Fruit fly (Drosophila melanogaster): ENCODE results near the gene CG4080.

The CG4080 gene

DNA sequence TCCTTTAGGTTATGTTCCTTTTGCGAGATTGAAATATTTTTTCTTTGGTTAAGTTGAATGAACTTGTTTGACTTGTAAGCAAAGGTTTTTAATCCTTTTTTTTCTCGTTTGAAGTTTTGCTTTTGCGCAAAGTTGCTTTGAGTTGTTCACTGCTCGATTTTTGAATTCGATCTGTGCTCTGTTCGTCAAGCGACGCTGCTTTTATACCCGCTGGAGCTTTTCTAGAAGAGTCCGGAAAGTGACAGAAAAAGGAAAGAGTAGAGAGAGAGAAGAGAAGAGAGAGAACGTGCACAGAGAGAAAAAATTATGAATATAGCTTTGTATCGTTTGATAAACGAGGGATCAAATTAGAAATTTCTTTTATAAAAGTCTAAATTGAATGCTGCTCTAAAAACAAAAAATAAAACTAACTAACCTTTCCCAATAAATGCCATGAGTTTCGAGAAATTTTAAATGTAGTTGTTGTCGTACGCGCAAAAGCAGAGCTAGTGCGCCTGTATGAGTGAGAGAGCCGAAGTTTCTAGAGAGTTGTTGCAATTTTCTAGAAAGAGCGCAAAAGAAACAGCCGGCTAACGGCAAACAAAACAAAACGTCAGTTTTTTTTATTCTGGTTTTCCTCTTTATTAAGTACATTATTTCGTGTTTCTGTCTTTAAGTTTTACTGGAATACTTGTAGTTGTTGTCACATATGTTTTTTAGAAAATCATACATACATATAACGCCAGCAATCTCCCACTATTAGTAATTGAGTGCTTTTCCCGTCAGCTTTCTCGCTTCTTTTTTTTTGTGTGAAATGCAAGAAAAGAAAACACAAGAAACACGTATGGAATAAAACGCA lies 21.6 kb downstream of the CG4080 start, which contains the start of gene Hsp26 (continued):
- no peak for TF ChIP-seq Kr (GFP tag; optimal IDR thresholded peaks at IDR 0.05)
- TF ChIP-seq mirr (GFP tag; optimal IDR thresholded peaks at IDR 0.05): no peak
- peak; percentile 92 for TF ChIP-seq Atf6 (GFP tag; IDR thresholded peaks at IDR 0.05)
- peak; percentile 70 for TF ChIP-seq nerfin-1 (tag; optimal IDR thresholded peaks at IDR 0.05)
- TF ChIP-seq CG17568 (GFP tag; optimal IDR thresholded peaks at IDR 0.05): peak; percentile 84
- no peak for TF ChIP-seq hth (optimal IDR thresholded peaks at IDR 0.05)

- no peak for TF ChIP-seq jing (GFP tag; optimal IDR thresholded peaks at IDR 0.05)
- TF ChIP-seq Lpt (GFP tag; optimal IDR thresholded peaks at IDR 0.05): no peak
- TF ChIP-seq Doc2 (GFP tag; IDR thresholded peaks at IDR 0.05): no peak
- TF ChIP-seq CG13424 (tag; optimal IDR thresholded peaks at IDR 0.05): no peak
- no peak for TF ChIP-seq Fer2 (tag; optimal IDR thresholded peaks at IDR 0.05)
- no peak for TF ChIP-seq hkb (optimal IDR thresholded peaks at IDR 0.05)
- no peak for TF ChIP-seq hkb (GFP tag; IDR thresholded peaks at IDR 0.05)
- no peak for TF ChIP-seq phol (tag; optimal IDR thresholded peaks at IDR 0.05)
- no peak for TF ChIP-seq tna (GFP tag; IDR thresholded peaks at IDR 0.05; ENCODE audit: partially characterized antibody)
- 0 out of 3 replicates have a peak, but pooled peaks have one; percentile 39 for TF ChIP-seq Mrtf (GFP tag; IDR thresholded peaks at IDR 0.05)
- TF ChIP-seq Fer3 (tag; optimal IDR thresholded peaks at IDR 0.05): no peak
- 0 out of 3 replicates have a peak, but pooled peaks have one; percentile 14 for TF ChIP-seq ken (GFP tag; IDR thresholded peaks at IDR 0.05)
- TF ChIP-seq z (GFP tag; IDR thresholded peaks at IDR 0.05): no peak
- TF ChIP-seq CG2199 (GFP tag; IDR thresholded peaks at IDR 0.05): no peak
- TF ChIP-seq Kr (GFP tag; optimal IDR thresholded peaks at IDR 0.05): no peak
- no peak for TF ChIP-seq kni (GFP tag; optimal IDR thresholded peaks at IDR 0.05)
- no peak for TF ChIP-seq CG7963 (GFP tag; IDR thresholded peaks at IDR 0.05; ENCODE audit: partially characterized antibody)
- TF ChIP-seq GATAe (GFP tag; conservative IDR thresholded peaks at IDR 0.05): no peak
- no peak for TF ChIP-seq C15 (GFP tag; IDR thresholded peaks at IDR 0.05)
- TF ChIP-seq dan (GFP tag; IDR thresholded peaks at IDR 0.05): no peak
- TF ChIP-seq scrt (GFP tag; optimal IDR thresholded peaks at IDR 0.05): no peak
- TF ChIP-seq ssp (GFP tag; IDR thresholded peaks at IDR 0.05): no peak
- no peak for TF ChIP-seq CG14860 (GFP tag; IDR thresholded peaks at IDR 0.05; ENCODE audit: partially characterized antibody)
- peak; percentile 56 for TF ChIP-seq Med (GFP tag)
- TF ChIP-seq CG10431 (GFP tag; optimal IDR thresholded peaks at IDR 0.05): no peak
- TF ChIP-seq Trl (optimal IDR thresholded peaks at IDR 0.05): no peak
- no peak for TF ChIP-seq Trl (GFP tag; optimal IDR thresholded peaks at IDR 0.05)
- no peak for TF ChIP-seq org-1 (GFP tag; optimal IDR thresholded peaks at IDR 0.05)
Observed at dm6 chr3L:9376573-9376972, 22.5 kb downstream of the CG4080 start.

dm6 chr3L:9375130-9375529 lies 23.9 kb downstream of the CG4080 start, which contains the start of gene CG4461:
TSS of gene CG4461 (plus strand) at chr3L:9375430.
- peak; percentile 13 for TF ChIP-seq nom (GFP tag; optimal IDR thresholded peaks at IDR 0.05)
- no peak for TF ChIP-seq pb (GFP tag; optimal IDR thresholded peaks at IDR 0.05)
- no peak for TF ChIP-seq CG11696 (GFP tag; IDR thresholded peaks at IDR 0.05)

Measured in whole organism, embryonic.